Worm (Caenorhabditis elegans): Measurements from ENCODE around the gene sre-6.

Gene sre-6

DNA sequence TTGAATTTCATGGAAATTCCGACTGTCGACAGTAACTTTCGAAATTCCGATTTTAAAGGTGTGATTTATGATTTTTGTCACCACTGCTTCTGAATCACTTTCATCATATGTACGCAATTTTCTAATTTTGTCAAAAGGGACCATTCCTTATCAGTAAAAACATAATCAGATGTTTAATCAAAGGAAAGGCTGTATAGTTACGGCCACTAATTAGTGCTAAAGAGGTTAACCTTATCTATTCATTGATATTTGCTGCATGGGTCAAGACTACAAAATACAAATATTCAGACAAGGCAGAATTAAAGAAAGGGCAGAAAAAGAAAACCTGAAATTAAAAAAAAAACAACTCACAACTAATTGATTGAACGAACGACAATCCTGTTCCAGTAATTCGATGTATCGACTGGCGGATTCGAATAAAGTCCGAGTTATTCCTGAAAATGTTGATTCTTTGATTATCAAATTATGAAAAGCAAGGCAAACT lies 30.6 kb downstream of the sre-6 start, which contains the start of gene T28B11.1:
Gene T28B11.1 (minus strand): TSS at position 434 of the 484 bp plus-strand sequence.
- TF ChIP-seq lin-35 (GFP tag; optimal IDR thresholded peaks at IDR 0.05) (peak in 1 of 2 experiments; percentile 3), elt-3 (tag; optimal IDR thresholded peaks at IDR 0.05) (no peak), nhr-77 (tag; optimal IDR thresholded peaks at IDR 0.05) (no peak), elt-2 (tag; optimal IDR thresholded peaks at IDR 0.05) (peak; percentile 78), lin-14 (GFP tag; optimal IDR thresholded peaks at IDR 0.05) (no peak)

DNA sequence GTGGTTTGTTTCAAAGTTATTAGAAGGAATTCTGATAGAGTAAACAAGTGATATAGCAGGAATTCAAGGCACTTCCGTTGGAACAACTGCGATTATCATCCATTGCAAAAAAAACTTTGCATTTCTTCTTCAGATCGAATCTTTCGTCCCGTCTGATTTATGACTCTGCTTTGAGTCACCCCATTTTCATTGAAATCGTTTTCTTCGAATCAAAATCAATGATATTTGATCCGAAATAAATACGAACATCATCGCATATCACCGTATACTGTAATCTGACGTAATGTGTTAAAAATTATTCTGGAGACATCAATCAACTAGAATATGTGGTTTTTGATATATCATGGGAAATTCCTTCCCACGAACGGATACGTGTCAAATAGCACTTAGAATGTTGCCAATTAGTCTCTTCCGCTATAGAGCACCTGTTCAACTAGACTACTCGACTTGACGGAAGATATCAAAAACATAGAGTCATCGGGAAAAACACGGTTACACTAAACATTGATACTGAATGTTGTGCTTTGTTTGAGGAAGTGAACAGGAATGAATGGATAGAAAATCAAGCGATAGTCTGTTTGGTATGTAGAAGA lies 31.7 kb downstream of the sre-6 start:
- no peak for TF ChIP-seq ceh-88 (GFP tag; IDR thresholded peaks at IDR 0.05)
- peak; percentile 20 for TF ChIP-seq blmp-1 (tag; optimal IDR thresholded peaks at IDR 0.05)
- TF ChIP-seq nhr-85 (tag) = peak; percentile 57
- TF ChIP-seq grh-1 (GFP tag; IDR thresholded peaks at IDR 0.05) = no peak
- TF ChIP-seq isw-1 (GFP tag; IDR thresholded peaks at IDR 0.05) = no peak
- TF ChIP-seq unc-30 (tag; optimal IDR thresholded peaks at IDR 0.05) = no peak

DNA sequence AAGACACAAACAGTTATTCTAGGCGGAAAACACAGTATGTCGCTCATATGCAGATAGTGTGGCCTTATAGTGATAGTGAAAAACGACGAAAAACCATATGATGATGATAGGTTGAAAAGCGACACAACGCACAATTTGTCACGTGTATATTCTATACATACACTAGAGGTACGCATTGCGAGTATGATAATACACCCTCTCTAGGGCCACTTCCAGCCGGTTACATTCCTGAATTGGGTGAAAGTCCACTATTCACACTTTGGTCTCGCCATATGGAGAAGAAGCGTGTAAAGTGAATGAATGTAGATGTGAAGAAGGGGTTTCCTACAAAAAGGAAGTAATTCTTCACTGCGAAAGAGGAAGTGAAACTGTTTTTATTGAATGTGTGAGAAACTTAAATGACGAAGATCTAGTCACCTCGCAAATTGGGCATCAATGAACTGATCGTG lies 33.1 kb downstream of the sre-6 start:
- TF ChIP-seq blmp-1 (tag; optimal IDR thresholded peaks at IDR 0.05) (peak; percentile 68), fkh-4 (tag; optimal IDR thresholded peaks at IDR 0.05; ENCODE audit: borderline replicate concordance) (no peak), lin-39 (tag; optimal IDR thresholded peaks at IDR 0.05) (no peak), irx-1 (tag; optimal IDR thresholded peaks at IDR 0.05) (no peak), swsn-7 (tag; optimal IDR thresholded peaks at IDR 0.05) (no peak), nhr-85 (tag) (peak; percentile 85), F16B12.6 (tag; optimal IDR thresholded peaks at IDR 0.05) (no peak), alr-1 (tag; optimal IDR thresholded peaks at IDR 0.05; ENCODE audit: borderline replicate concordance) (no peak), nhr-47 (tag; optimal IDR thresholded peaks at IDR 0.05) (peak; percentile 47), nhr-77 (tag; optimal IDR thresholded peaks at IDR 0.05) (no peak), hlh-4 (tag; optimal IDR thresholded peaks at IDR 0.05) (no peak), isw-1 (GFP tag; IDR thresholded peaks at IDR 0.05) (no peak), lin-13 (GFP tag; optimal IDR thresholded peaks at IDR 0.05) (no peak), aha-1 (tag; optimal IDR thresholded peaks at IDR 0.05) (no peak), jun-1 (tag; optimal IDR thresholded peaks at IDR 0.05) (peak; percentile 43), nhr-76 (tag; optimal IDR thresholded peaks at IDR 0.05) (no peak), skn-1 (tag; optimal IDR thresholded peaks at IDR 0.05) (peak; percentile 12), egl-13 (tag; optimal IDR thresholded peaks at IDR 0.05) (no peak), ama-1 (optimal IDR thresholded peaks at IDR 0.05) (no peak), lir-3 (tag; optimal IDR thresholded peaks at IDR 0.05; ENCODE audit: poor library complexity) (no peak), ceh-82 (tag; optimal IDR thresholded peaks at IDR 0.05) (no peak), nhr-90 (tag; optimal IDR thresholded peaks at IDR 0.05; ENCODE audit: poor library complexity) (peak; percentile 50), lin-35 (GFP tag; optimal IDR thresholded peaks at IDR 0.05) (peak in 1 of 2 experiments; percentile 64), tlp-1 (tag; optimal IDR thresholded peaks at IDR 0.05) (no peak), mep-1 (tag; optimal IDR thresholded peaks at IDR 0.05) (no peak), grh-1 (GFP tag; IDR thresholded peaks at IDR 0.05) (no peak), C34B4.2 (tag; optimal IDR thresholded peaks at IDR 0.05) (no peak), unc-98 (GFP tag; IDR thresholded peaks at IDR 0.05) (no peak), egl-27 (tag; optimal IDR thresholded peaks at IDR 0.05) (no peak), nhr-20 (tag; optimal IDR thresholded peaks at IDR 0.05) (peak; percentile 84), fkh-8 (tag; optimal IDR thresholded peaks at IDR 0.05) (no peak), ztf-4 (tag; optimal IDR thresholded peaks at IDR 0.05) (no peak), ces-1 (GFP tag; optimal IDR thresholded peaks at IDR 0.05) (no peak), nhr-237 (tag; optimal IDR thresholded peaks at IDR 0.05) (no peak), snpc-4 (tag; optimal IDR thresholded peaks at IDR 0.05) (no peak), unc-30 (tag; optimal IDR thresholded peaks at IDR 0.05) (no peak), zag-1 (tag; optimal IDR thresholded peaks at IDR 0.05) (no peak), nhr-19 (GFP tag; conservative IDR thresholded peaks at IDR 0.05) (peak; percentile 34), fos-1 (tag; optimal IDR thresholded peaks at IDR 0.05) (no peak), ceh-63 (GFP tag; optimal IDR thresholded peaks at IDR 0.05) (no peak), ceh-88 (GFP tag; IDR thresholded peaks at IDR 0.05) (no peak), efl-3 (GFP tag; optimal IDR thresholded peaks at IDR 0.05) (no peak), ztf-11 (tag; optimal IDR thresholded peaks at IDR 0.05) (no peak), lin-15B (tag; optimal IDR thresholded peaks at IDR 0.05) (no peak)
